Worm (Caenorhabditis elegans): ENCODE measurements around the gene mob-1.

The mob-1 gene

DNA sequence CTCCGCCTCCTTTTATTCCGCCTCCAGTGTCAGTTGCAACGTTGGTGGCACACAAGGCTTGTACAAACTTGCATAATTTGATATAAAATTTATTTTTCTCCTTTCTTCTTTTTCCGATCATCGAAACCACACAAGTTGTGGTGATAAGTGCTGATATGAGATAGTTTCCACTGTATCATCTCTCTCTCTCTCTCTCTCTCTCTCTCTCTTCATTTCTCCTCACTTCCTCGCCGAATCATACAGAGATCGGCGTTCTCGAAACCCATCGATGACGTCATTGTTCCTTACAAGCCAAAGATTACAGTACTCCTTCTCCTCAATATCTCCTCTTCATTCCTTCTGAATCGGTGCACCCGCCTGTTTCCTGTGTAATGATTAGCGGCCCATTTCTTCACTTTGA lies 39.0 kb downstream of the mob-1 start, which contains the start of gene nhr-43 (continued):
- TF ChIP-seq Y95B8A.8 (GFP tag; IDR thresholded peaks at IDR 0.05): no peak
- no peak for TF ChIP-seq let-607 (tag; optimal IDR thresholded peaks at IDR 0.05)
- no peak for TF ChIP-seq unc-62 (GFP tag; optimal IDR thresholded peaks at IDR 0.05)
- TF ChIP-seq F39B2.1 (GFP tag; IDR thresholded peaks at IDR 0.05): no peak
- no peak for TF ChIP-seq B0336.3 (GFP tag; IDR thresholded peaks at IDR 0.05)
- TF ChIP-seq T26A5.8 (tag; optimal IDR thresholded peaks at IDR 0.05): no peak
- TF ChIP-seq unc-130 (GFP tag; optimal IDR thresholded peaks at IDR 0.05): no peak
- no peak for TF ChIP-seq nhr-120 (GFP tag; IDR thresholded peaks at IDR 0.05)
- TF ChIP-seq ztf-26 (tag; optimal IDR thresholded peaks at IDR 0.05): peak; percentile 6
- TF ChIP-seq dox-1 (GFP tag; IDR thresholded peaks at IDR 0.05): no peak
- TF ChIP-seq F52B5.7 (tag; optimal IDR thresholded peaks at IDR 0.05): no peak
- TF ChIP-seq ztf-6 (GFP tag; IDR thresholded peaks at IDR 0.05): no peak

DNA sequence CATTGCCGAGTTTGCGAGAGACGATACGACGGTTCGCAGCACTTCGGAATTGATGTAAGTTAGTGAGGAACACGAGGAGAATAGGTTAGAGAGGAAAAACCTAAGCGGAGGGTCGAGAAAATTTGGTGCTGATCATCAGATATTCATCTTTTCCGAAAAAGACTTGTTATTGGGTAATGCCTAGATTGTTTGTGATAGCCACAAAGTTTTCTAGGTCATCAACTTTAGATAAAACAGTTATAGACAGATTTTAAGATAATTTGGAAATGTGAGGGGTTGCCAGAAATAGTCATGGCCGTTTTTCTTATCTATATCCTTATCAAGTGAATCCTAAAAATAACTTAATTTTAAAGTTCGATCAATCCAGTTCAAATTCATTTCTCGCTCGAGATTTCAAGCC lies 40.0 kb downstream of the mob-1 start:
- TF ChIP-seq bed-1 (GFP tag; IDR thresholded peaks at IDR 0.05): no peak

DNA sequence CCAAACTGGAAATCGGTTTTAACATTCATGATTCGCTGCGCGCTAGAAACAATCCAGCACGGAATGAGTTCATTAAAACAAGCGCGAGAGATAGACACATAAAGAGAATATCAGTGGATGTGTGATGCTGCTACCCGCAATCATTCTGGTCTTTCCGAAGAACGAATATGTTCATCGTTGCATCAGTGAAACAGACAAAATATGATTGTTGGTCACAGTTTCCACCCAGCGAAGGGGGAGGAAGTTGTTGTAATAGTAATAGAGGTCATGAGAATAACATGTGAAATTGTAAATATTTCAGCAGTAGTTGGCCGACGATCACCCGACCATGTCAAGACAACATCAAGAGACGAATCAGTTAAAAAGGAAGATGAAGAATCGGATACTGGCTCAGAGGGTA lies 40.9 kb downstream of the mob-1 start:
- TF ChIP-seq rpc-1 (optimal IDR thresholded peaks at IDR 0.05): no peak
- TF ChIP-seq rpc-1 (tag; optimal IDR thresholded peaks at IDR 0.05): no peak
- no peak for TF ChIP-seq Y53G8AR.9 (GFP tag; conservative IDR thresholded peaks at IDR 0.05)
- no peak for TF ChIP-seq Y53F4B.3 (GFP tag; IDR thresholded peaks at IDR 0.05)
- TF ChIP-seq F23B12.7 (tag; optimal IDR thresholded peaks at IDR 0.05; ENCODE audit: insufficient read depth): no peak
- peak; percentile 30 for TF ChIP-seq ztf-26 (tag; optimal IDR thresholded peaks at IDR 0.05)

DNA sequence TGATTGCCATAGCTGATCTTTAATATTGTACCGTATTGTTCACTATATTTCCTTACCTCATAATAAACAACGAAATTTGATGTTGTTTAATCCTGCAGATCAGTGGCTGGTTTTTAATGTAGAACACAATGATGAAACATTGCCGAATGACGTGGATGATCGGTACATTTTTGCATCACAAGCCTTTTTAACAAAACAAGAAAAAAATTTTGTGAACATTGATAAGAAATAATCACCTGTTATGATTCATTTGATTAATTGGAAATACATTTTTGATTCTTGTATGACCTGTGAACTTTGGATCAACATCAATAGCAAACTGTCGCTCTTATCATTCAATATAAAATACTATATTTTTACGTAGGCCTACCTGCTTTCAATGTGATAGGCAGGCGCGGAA lies 42.5 kb downstream of the mob-1 start:
- TF ChIP-seq nhr-80 (tag; optimal IDR thresholded peaks at IDR 0.05) (peak; percentile 1), F37B4.10 (GFP tag; IDR thresholded peaks at IDR 0.05) (no peak)

- TF ChIP-seq F57A8.1 (GFP tag; optimal IDR thresholded peaks at IDR 0.05) (no peak), efl-1 (GFP tag; optimal IDR thresholded peaks at IDR 0.05) (no peak), akir-1 (GFP tag; optimal IDR thresholded peaks at IDR 0.05) (no peak), lin-35 (GFP tag; optimal IDR thresholded peaks at IDR 0.05) (no peak), Y56A3A.18 (GFP tag; IDR thresholded peaks at IDR 0.05) (no peak), atf-7 (tag; optimal IDR thresholded peaks at IDR 0.05) (no peak), pbrm-1 (GFP tag; IDR thresholded peaks at IDR 0.05) (no peak), F55B11.4 (tag; optimal IDR thresholded peaks at IDR 0.05; ENCODE audit: borderline replicate concordance, insufficient read depth) (no peak), F33H1.4 (GFP tag; IDR thresholded peaks at IDR 0.05) (no peak), nfyb-1 (GFP tag; IDR thresholded peaks at IDR 0.05) (no peak), ekl-4 (GFP tag; IDR thresholded peaks at IDR 0.05) (no peak)
Observed at ce11 chrIV:11903676-11904075, 43.3 kb downstream of the mob-1 start.

ce11 chrIV:11908733-11909132 lies 48.4 kb downstream of the mob-1 start:
- TF ChIP-seq zfh-2 (GFP tag; conservative IDR thresholded peaks at IDR 0.05) (no peak), B0019.2 (GFP tag; conservative IDR thresholded peaks at IDR 0.05) (no peak), die-1 (tag; optimal IDR thresholded peaks at IDR 0.05) (no peak), madf-8 (GFP tag; conservative IDR thresholded peaks at IDR 0.05) (no peak), ztf-28 (GFP tag; IDR thresholded peaks at IDR 0.05) (no peak), snpc-1.1 (tag; optimal IDR thresholded peaks at IDR 0.05; ENCODE audit: insufficient read depth) (no peak), T07F8.4 (tag; optimal IDR thresholded peaks at IDR 0.05) (no peak), rcor-1 (GFP tag; IDR thresholded peaks at IDR 0.05) (no peak), fkh-3 (tag; optimal IDR thresholded peaks at IDR 0.05) (no peak), attf-3 (GFP tag; conservative IDR thresholded peaks at IDR 0.05) (no peak), dpff-1 (tag; optimal IDR thresholded peaks at IDR 0.05) (no peak), F57A8.1 (GFP tag; optimal IDR thresholded peaks at IDR 0.05) (no peak), T26A5.8 (tag; optimal IDR thresholded peaks at IDR 0.05) (no peak)
